Fruit fly (Drosophila melanogaster): ENCODE results near the gene CG8360.
A peak's percentile ranks its signal among the peaks of the same experiment; 100 is the strongest.

DNA sequence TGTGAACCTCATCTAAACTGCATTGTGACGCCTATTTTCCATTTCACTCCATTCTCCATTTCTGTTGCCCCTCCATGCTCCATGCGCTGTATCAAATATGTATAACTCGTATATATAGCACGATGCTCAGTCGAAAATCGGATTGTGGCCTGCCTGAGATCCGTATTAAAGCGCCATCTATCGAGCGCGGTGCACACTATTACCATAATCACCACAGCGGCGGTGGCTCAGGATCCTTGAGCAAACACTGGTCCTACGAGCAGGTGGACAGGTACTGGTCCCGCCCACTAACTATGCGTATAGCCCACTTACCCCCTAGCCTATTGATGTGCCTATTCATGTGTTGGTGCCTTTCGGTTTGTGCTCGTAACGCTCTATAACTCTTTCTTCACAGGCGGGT lies 27.8 kb upstream of the CG8360 start:
- TF ChIP-seq CG8478 (optimal IDR thresholded peaks at IDR 0.05) (no peak), CTCF (optimal IDR thresholded peaks at IDR 0.05) (peak; percentile 82 to 90)

All from S2 (cell line).